Worm (Caenorhabditis elegans) whole organism, young adult: ENCODE measurements around the gene F08F1.4.
"Not testable (repeated sequence)": the region's sequence is repeated elsewhere in the genome, so short reads cannot be mapped to it uniquely, and the experiment has no call there.

Experiments used
- B0035.1 ChIP-seq: sonication (generic microtip); optimal IDR thresholded peaks from 2 replicates; lab custom pipeline; 2016; ENCODE audit warnings: missing genetic modification characterization, mild to moderate bottlenecking, missing compliant biosample characterization, missing genotype, missing genetic modification reagents
- C06A6.2 ChIP-seq: fragments of 200-800 bp; sonication (Bioruptor generic); conservative IDR thresholded peaks from 2 replicates; pipeline ENCODE4 v1.3.6; 2022; ENCODE audit warnings: missing genetic modification characterization, missing compliant biosample characterization
- F22D6.2 ChIP-seq: sonication (generic microtip); optimal IDR thresholded peaks from 2 replicates; lab custom pipeline; 2016; ENCODE audit warnings: mild to moderate bottlenecking, missing genetic modification characterization, missing compliant biosample characterization
- F37B4.10 ChIP-seq: fragments of 200-800 bp; sonication (Bioruptor generic); IDR thresholded peaks from 2 replicates; pipeline ENCODE4 v1.3.6; 2022; ENCODE audit warnings: missing genetic modification characterization, missing compliant biosample characterization
- F55B11.4 ChIP-seq: sonication (generic microtip); optimal IDR thresholded peaks from 2 replicates; lab custom pipeline; 2016; ENCODE audit warnings: missing compliant biosample characterization, missing genetic modification characterization, borderline replicate concordance; ENCODE audit not compliant: insufficient read depth
- F57C9.4 ChIP-seq: sonication (generic microtip); optimal IDR thresholded peaks from 2 replicates; lab custom pipeline; 2017; ENCODE audit warnings: mild to moderate bottlenecking, missing genetic modification characterization, missing compliant biosample characterization
- K12H6.12 ChIP-seq: fragments of 200-800 bp; sonication (Bioruptor generic); optimal IDR thresholded peaks from 2 replicates; lab custom pipeline; 2018; ENCODE audit warnings: mild to moderate bottlenecking, missing genetic modification characterization, missing compliant biosample characterization
- T26A5.8 ChIP-seq: sonication (generic microtip); optimal IDR thresholded peaks from 2 replicates; lab custom pipeline; 2016; ENCODE audit warnings: missing genetic modification characterization, missing compliant biosample characterization
- Y53F4B.3 ChIP-seq: fragments of 200-800 bp; sonication (Bioruptor generic); IDR thresholded peaks from 2 replicates; pipeline ENCODE4 v1.3.6; 2022; ENCODE audit warnings: missing genetic modification reagents, missing genetic modification characterization, missing compliant biosample characterization
- ZK185.1 ChIP-seq: sonication (generic microtip); optimal IDR thresholded peaks from 2 replicates; lab custom pipeline; 2016; ENCODE audit warnings: mild to moderate bottlenecking, missing genetic modification characterization, missing compliant biosample characterization; ENCODE audit not compliant: poor library complexity, severe bottlenecking
- aptf-3 ChIP-seq: fragments of 200-800 bp; sonication (Bioruptor generic); IDR thresholded peaks from 2 replicates; pipeline ENCODE4 v1.3.6; 2022; ENCODE audit warnings: missing genetic modification characterization, missing compliant biosample characterization
- attf-3 ChIP-seq: fragments of 200-800 bp; sonication (Bioruptor generic); conservative IDR thresholded peaks from 2 replicates; pipeline ENCODE4 v1.3.6; 2022; ENCODE audit warnings: missing genetic modification reagents, missing genetic modification characterization, missing compliant biosample characterization
- bed-1 ChIP-seq: fragments of 200-800 bp; sonication (Bioruptor generic); IDR thresholded peaks from 2 replicates; pipeline ENCODE4 v1.3.6; 2022; ENCODE audit warnings: missing genetic modification reagents, missing genetic modification characterization, missing compliant biosample characterization
- bed-2 ChIP-seq: fragments of 200-800 bp; sonication (Bioruptor generic); IDR thresholded peaks from 2 replicates; pipeline ENCODE4 v1.3.6; 2022; ENCODE audit warnings: missing genetic modification reagents, missing genetic modification characterization, missing compliant biosample characterization
- ccch-3 ChIP-seq: fragments of 200-800 bp; sonication (Bioruptor generic); optimal IDR thresholded peaks from 2 replicates; lab custom pipeline; 2018; ENCODE audit warnings: mild to moderate bottlenecking, missing genetic modification characterization, missing compliant biosample characterization
- cebp-2 ChIP-seq: fragments of 200-800 bp; sonication (Bioruptor generic); IDR thresholded peaks from 2 replicates; pipeline ENCODE4 v1.3.6; 2022; ENCODE audit warnings: missing genetic modification characterization, missing compliant biosample characterization
- ceh-79 ChIP-seq: sonication (generic microtip); optimal IDR thresholded peaks from 2 replicates; lab custom pipeline; 2017; ENCODE audit warnings: mild to moderate bottlenecking, missing genetic modification characterization, missing compliant biosample characterization
- die-1 ChIP-seq: sonication (generic microtip); optimal IDR thresholded peaks from 2 replicates; lab custom pipeline; 2016; ENCODE audit warnings: missing genotype, mild to moderate bottlenecking, missing genetic modification characterization, missing compliant biosample characterization
- dox-1 ChIP-seq: fragments of 200-800 bp; sonication (Bioruptor generic); IDR thresholded peaks from 2 replicates; pipeline ENCODE4 v1.3.6; 2022; ENCODE audit warnings: missing genetic modification reagents, missing genetic modification characterization, missing compliant biosample characterization
- dpff-1 ChIP-seq: sonication (generic microtip); optimal IDR thresholded peaks from 2 replicates; lab custom pipeline; 2017; ENCODE audit warnings: mild to moderate bottlenecking, missing genetic modification characterization, missing compliant biosample characterization
- ets-4 ChIP-seq: fragments of 200-800 bp; sonication (Bioruptor generic); optimal IDR thresholded peaks from 2 replicates; lab custom pipeline; 2018; ENCODE audit warnings: mild to moderate bottlenecking, missing genetic modification characterization, missing compliant biosample characterization
- gei-17 ChIP-seq: fragments of 200-800 bp; sonication (Bioruptor generic); optimal IDR thresholded peaks from 2 replicates; lab custom pipeline; 2018; ENCODE audit warnings: mild to moderate bottlenecking, missing genetic modification characterization, missing compliant biosample characterization
- him-1 ChIP-seq: sonication (generic microtip); optimal IDR thresholded peaks from 2 replicates; lab custom pipeline; 2016; ENCODE audit warnings: missing genotype, missing genetic modification reagents, missing genetic modification characterization, missing compliant biosample characterization
- hlh-12 ChIP-seq: sonication (generic microtip); optimal IDR thresholded peaks from 2 replicates; lab custom pipeline; 2016; ENCODE audit warnings: missing genetic modification characterization, missing compliant biosample characterization
- hmg-20 ChIP-seq: fragments of 200-800 bp; sonication (Bioruptor generic); IDR thresholded peaks from 2 replicates; pipeline ENCODE4 v1.3.6; 2022; ENCODE audit warnings: missing genetic modification reagents, missing genetic modification characterization, missing compliant biosample characterization
- hrde-1 ChIP-seq: sonication (generic microtip); optimal IDR thresholded peaks from 2 replicates; lab custom pipeline; 2016; ENCODE audit warnings: missing genetic modification characterization, mild to moderate bottlenecking, missing compliant biosample characterization, moderate library complexity, missing genotype, missing genetic modification reagents, borderline replicate concordance
- lin-26 ChIP-seq: fragments of 200-800 bp; sonication (Bioruptor generic); IDR thresholded peaks from 2 replicates; pipeline ENCODE4 v1.3.6; 2022; ENCODE audit warnings: missing genetic modification reagents, missing genetic modification characterization, missing compliant biosample characterization
- lin-40 ChIP-seq: sonication (generic microtip); optimal IDR thresholded peaks from 2 replicates; lab custom pipeline; 2016; ENCODE audit warnings: missing genetic modification characterization, mild to moderate bottlenecking, missing compliant biosample characterization, missing genotype, missing genetic modification reagents
- madf-3 ChIP-seq: fragments of 200-800 bp; sonication (Bioruptor generic); IDR thresholded peaks from 2 replicates; pipeline ENCODE4 v1.3.6; 2022; ENCODE audit warnings: missing genetic modification reagents, missing genetic modification characterization, missing compliant biosample characterization
- mel-28 ChIP-seq: sonication (generic microtip); optimal IDR thresholded peaks from 2 replicates; lab custom pipeline; 2016; ENCODE audit warnings: borderline replicate concordance, mild to moderate bottlenecking, missing genetic modification characterization, missing compliant biosample characterization
- mes-4 ChIP-seq: sonication (generic microtip); optimal IDR thresholded peaks from 2 replicates; lab custom pipeline; 2016; ENCODE audit warnings: missing genotype, missing genetic modification characterization, missing compliant biosample characterization
- pha-4 ChIP-seq: fragments of 150-350 bp; sonication (generic microtip); optimal IDR thresholded peaks from 2 replicates; lab custom pipeline; 2014; ENCODE audit warnings: missing biosample characterization, missing genetic modification reagents, missing genetic modification characterization
- rec-8 ChIP-seq, 2 experiments: sonication (generic microtip); optimal IDR thresholded peaks; 2 replicates each; lab custom pipeline; 2016; ENCODE audit warnings: mild to moderate bottlenecking in 2 of 2, missing genetic modification characterization in 2 of 2, missing genetic modification reagents in 2 of 2, missing genotype in 2 of 2, missing biosample characterization in 1 of 2, missing compliant biosample characterization in 1 of 2, moderate library complexity in 1 of 2
- repo-1 ChIP-seq: sonication (generic microtip); optimal IDR thresholded peaks from 2 replicates; lab custom pipeline; 2017; ENCODE audit warnings: mild to moderate bottlenecking, missing genetic modification characterization, missing compliant biosample characterization
- rpc-1 ChIP-seq, 2 experiments: fragments of 150-350 bp in 1 of 2; sonication (generic microtip) in 1 of 2; optimal IDR thresholded peaks; 2 replicates each; lab custom pipeline; 2014 to 2018; ENCODE audit warnings: missing biosample characterization in 1 of 2, missing genetic modification characterization in 1 of 2, missing genetic modification reagents in 1 of 2, missing genotype in 1 of 2
- sea-2 ChIP-seq: fragments of 200-800 bp; sonication (Bioruptor generic); IDR thresholded peaks from 2 replicates; pipeline ENCODE4 v1.3.6; 2022; ENCODE audit warnings: missing genetic modification characterization, missing compliant biosample characterization
- snpc-1.1 ChIP-seq: sonication (generic microtip); optimal IDR thresholded peaks from 2 replicates; lab custom pipeline; 2017; ENCODE audit warnings: missing genetic modification characterization, mild to moderate bottlenecking, missing compliant biosample characterization, antibody characterized with exemption, moderate library complexity, missing genotype, missing genetic modification reagents; ENCODE audit not compliant: insufficient read depth
- sptf-2 ChIP-seq: fragments of 200-800 bp; sonication (Bioruptor generic); optimal IDR thresholded peaks from 2 replicates; lab custom pipeline; 2018; ENCODE audit warnings: mild to moderate bottlenecking, missing genetic modification characterization, missing compliant biosample characterization
- tlf-1 ChIP-seq: fragments of 200-800 bp; sonication (Bioruptor generic); optimal IDR thresholded peaks from 2 replicates; lab custom pipeline; 2018; ENCODE audit warnings: mild to moderate bottlenecking, missing genetic modification characterization, missing compliant biosample characterization
- ztf-25 ChIP-seq: fragments of 200-800 bp; sonication (Bioruptor generic); IDR thresholded peaks from 2 replicates; pipeline ENCODE4 v1.3.6; 2022; ENCODE audit warnings: missing genetic modification reagents, missing genetic modification characterization, missing compliant biosample characterization
- ztf-26 ChIP-seq: sonication (generic microtip); optimal IDR thresholded peaks from 2 replicates; lab custom pipeline; 2017; ENCODE audit warnings: missing genetic modification characterization, missing compliant biosample characterization

F08F1.4 gene

DNA sequence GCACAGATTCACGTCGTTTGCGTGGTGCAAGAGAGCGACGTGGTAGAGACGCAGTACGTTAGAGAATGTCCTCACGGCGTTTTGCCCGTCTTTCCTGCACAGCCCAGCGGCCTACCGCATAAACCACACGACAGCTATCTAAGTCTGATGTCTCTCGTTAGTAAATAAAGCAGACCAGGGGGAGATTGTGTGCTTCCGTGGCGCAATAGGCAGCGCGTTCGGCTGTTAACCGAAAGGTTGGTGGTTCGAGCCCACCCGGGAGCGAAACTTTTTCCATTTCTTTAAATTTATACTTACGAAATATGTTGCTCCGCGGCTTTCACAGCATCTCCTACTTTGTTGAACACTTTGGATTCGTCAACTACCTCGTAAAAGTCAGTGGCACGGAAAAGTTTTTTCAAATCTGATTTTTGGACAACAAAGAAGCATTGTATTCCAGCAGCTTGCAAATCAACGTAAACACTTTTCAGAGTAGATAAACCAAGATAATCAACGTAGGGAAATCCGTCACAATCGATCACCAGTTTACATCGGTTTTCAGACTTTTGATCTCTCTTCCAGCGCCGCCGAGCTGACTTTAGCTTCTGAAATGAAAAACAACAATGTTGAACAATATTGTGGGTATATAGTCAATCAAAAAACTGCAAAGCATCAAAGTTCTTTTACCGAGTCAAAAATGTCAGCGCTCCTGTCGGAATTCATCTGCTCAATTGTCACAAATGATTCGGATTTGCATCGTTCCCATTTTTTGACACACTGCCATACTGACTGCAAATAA lies 8.7 kb upstream of the F08F1.4 start (continued):
- peak; percentile 98 for TF ChIP-seq lin-26 (GFP tag; lab: Robert Waterston, UW)

DNA sequence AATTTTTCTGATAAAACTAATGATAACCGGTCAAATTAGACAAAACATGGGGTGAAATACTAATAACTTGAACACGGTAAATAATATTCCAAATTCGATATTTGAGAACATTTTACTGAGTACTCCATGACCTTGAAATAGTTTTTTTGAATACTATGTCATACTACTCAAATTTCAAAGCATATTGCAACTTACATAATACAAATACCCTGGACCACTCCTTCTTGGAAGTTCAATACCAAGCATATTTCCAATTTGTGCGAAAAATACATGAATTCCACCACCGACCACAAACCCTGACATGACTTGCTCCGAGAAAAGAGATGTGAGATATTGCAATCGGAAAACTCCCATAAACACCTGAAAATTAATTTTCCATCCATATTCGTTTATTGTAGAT lies 6.4 kb upstream of the F08F1.4 start:
- no peak for TF ChIP-seq hmg-20 (GFP tag; lab: Robert Waterston, UW)
- no peak for TF ChIP-seq hrde-1
- no peak for TF ChIP-seq madf-3 (GFP tag; lab: Robert Waterston, UW)
- no peak for TF ChIP-seq snpc-1.1 (tag; lab: Kevin White, UChicago)
- TF ChIP-seq T26A5.8 (tag; lab: Kevin White, UChicago): no peak
- no peak for TF ChIP-seq sptf-2 (GFP tag; lab: Kevin White, UChicago)
- no peak for TF ChIP-seq die-1
- TF ChIP-seq ztf-25: no peak
- no peak for TF ChIP-seq aptf-3 (GFP tag; lab: Robert Waterston, UW)
- TF ChIP-seq pha-4 (tag; lab: Kevin White, UChicago): no peak
- TF ChIP-seq dpff-1 (tag; lab: Kevin White, UChicago): no peak
- TF ChIP-seq bed-2 (GFP tag; lab: Robert Waterston, UW): no peak
- no peak for TF ChIP-seq Y53F4B.3 (GFP tag; lab: Robert Waterston, UW)
- TF ChIP-seq ztf-26 (tag; lab: Kevin White, UChicago): no peak
- no peak for TF ChIP-seq lin-40 (tag; lab: Kevin White, UChicago)
- TF ChIP-seq ets-4 (GFP tag; lab: Kevin White, UChicago): no peak
- no peak for TF ChIP-seq rpc-1 (optimal IDR thresholded peaks at IDR 0.05; lab: Kevin White, UChicago)
- no peak for TF ChIP-seq rpc-1 (tag; optimal IDR thresholded peaks at IDR 0.05; lab: Kevin White, UChicago)
- no peak for TF ChIP-seq gei-17

ce11 chrX:8408267-8408666 lies 5.0 kb upstream of the F08F1.4 start, which contains the start of gene sulp-3:
Gene sulp-3, minus strand, starts transcription at chrX:8408367.
- no peak for TF ChIP-seq tlf-1
- no peak for TF ChIP-seq K12H6.12 (tag; lab: Kevin White, UChicago)
- TF ChIP-seq bed-1 (GFP tag; lab: Robert Waterston, UW): no peak
- TF ChIP-seq F55B11.4 (tag; lab: Kevin White, UChicago): no peak
- TF ChIP-seq mes-4 (tag; lab: Kevin White, UChicago): no peak
- TF ChIP-seq ccch-3 (GFP tag; lab: Kevin White, UChicago): no peak
- TF ChIP-seq B0035.1 (tag; lab: Kevin White, UChicago): no peak
- no peak for TF ChIP-seq C06A6.2 (GFP tag; lab: Robert Waterston, UW)

ce11 chrX:8410754-8411153 lies 2.5 kb upstream of the F08F1.4 start, which contains the start of gene F08F1.9:
Gene F08F1.9, minus strand, starts transcription at chrX:8410854.
- TF ChIP-seq F57C9.4; ZK185.1 (tag; lab: Kevin White, UChicago); attf-3: not testable (repeated sequence)

ce11 chrX:8416819-8417218 lies 3.6 kb downstream of the F08F1.4 start, which contains the start of gene ced-8:
Gene ced-8, minus strand, starts transcription at chrX:8416919.
- TF ChIP-seq sea-2 (GFP tag; lab: Robert Waterston, UW) (no peak), cebp-2 (no peak), dox-1 (GFP tag; lab: Robert Waterston, UW) (no peak), F37B4.10 (GFP tag; lab: Robert Waterston, UW) (no peak), hlh-12 (no peak), F22D6.2 (tag; lab: Kevin White, UChicago) (no peak), bed-1 (GFP tag; lab: Robert Waterston, UW) (no peak), him-1 (no peak), mel-28 (tag; lab: Kevin White, UChicago) (no peak), F57C9.4 (no peak), rec-8 (tag; optimal IDR thresholded peaks at IDR 0.05; lab: Kevin White, UChicago) (no peak), repo-1 (tag; lab: Kevin White, UChicago) (no peak), snpc-1.1 (tag; lab: Kevin White, UChicago) (no peak), ceh-79 (tag; lab: Kevin White, UChicago) (no peak)
